Fruit fly (Drosophila melanogaster) whole organism, embryonic: ENCODE measurements around the gene tho2.

Source experiments
- Abd-B ChIP-seq: fragments of 200-800 bp; sonication (Bioruptor generic); optimal IDR thresholded peaks from 2 replicates; lab custom pipeline; 2018; ENCODE audit warnings: missing biosample characterization, mild to moderate bottlenecking, missing genetic modification characterization, moderate library complexity
- Ada2b ChIP-seq: fragments of 200-800 bp; sonication (Bioruptor generic); IDR thresholded peaks from 2 replicates; pipeline ENCODE4 v1.3.6; 2022; ENCODE audit warnings: missing biosample characterization, missing genetic modification characterization
- B-H1 ChIP-seq: fragments of 200-800 bp; sonication (Bioruptor generic); IDR thresholded peaks from 3 replicates; pipeline ENCODE4 v1.3.6; 2022; ENCODE audit warnings: missing biosample characterization, missing genetic modification characterization
- Bgb ChIP-seq: fragments of 200-800 bp; sonication (Bioruptor generic); IDR thresholded peaks from 2 replicates; pipeline ENCODE4 v1.3.6; 2022; ENCODE audit warnings: missing biosample characterization, missing genetic modification characterization; ENCODE audit not compliant: partially characterized antibody
- CG10366 ChIP-seq: fragments of 200-800 bp; sonication (Bioruptor generic); IDR thresholded peaks from 2 replicates; pipeline ENCODE4 v1.3.6; 2022; ENCODE audit warnings: missing biosample characterization, missing genetic modification characterization
- CG12236 ChIP-seq: fragments of 200-800 bp; sonication (Bioruptor generic); optimal IDR thresholded peaks from 2 replicates; lab custom pipeline; 2016; ENCODE audit warnings: missing biosample characterization, missing genetic modification characterization
- CG12744 ChIP-seq: fragments of 200-800 bp; sonication (Bioruptor generic); optimal IDR thresholded peaks from 2 replicates; lab custom pipeline; 2016; ENCODE audit warnings: missing biosample characterization, missing genetic modification characterization
- CG13775 ChIP-seq: fragments of 200-800 bp; sonication (Bioruptor generic); optimal IDR thresholded peaks from 3 replicates; lab custom pipeline; 2017; ENCODE audit warnings: missing biosample characterization, mild to moderate bottlenecking, missing genetic modification characterization
- CG1529 ChIP-seq: fragments of 200-800 bp; sonication (Bioruptor generic); optimal IDR thresholded peaks from 3 replicates; lab custom pipeline; 2018; ENCODE audit warnings: missing biosample characterization, missing genetic modification characterization
- CG17912 ChIP-seq: fragments of 200-800 bp; sonication (Bioruptor generic); optimal IDR thresholded peaks from 2 replicates; lab custom pipeline; 2018; ENCODE audit warnings: missing biosample characterization, mild to moderate bottlenecking, missing genetic modification characterization
- CG18011 ChIP-seq: fragments of 200-800 bp; sonication (Bioruptor generic); optimal IDR thresholded peaks from 2 replicates; lab custom pipeline; 2017; ENCODE audit warnings: missing biosample characterization, missing genetic modification characterization, mild to moderate bottlenecking, moderate library complexity, missing genotype
- CG2678 ChIP-seq: fragments of 200-800 bp; sonication (Bioruptor generic); optimal IDR thresholded peaks from 3 replicates; lab custom pipeline; 2019; ENCODE audit warnings: missing biosample characterization, mild to moderate bottlenecking, missing genetic modification characterization, moderate library complexity
- CG2889 ChIP-seq: fragments of 200-800 bp; sonication (Bioruptor generic); IDR thresholded peaks from 3 replicates; pipeline ENCODE4 v1.3.6; 2022; ENCODE audit warnings: missing biosample characterization, missing genetic modification characterization
- CG3838 ChIP-seq: fragments of 200-800 bp; sonication (Bioruptor generic); optimal IDR thresholded peaks from 3 replicates; lab custom pipeline; 2016; ENCODE audit warnings: missing biosample characterization, missing genetic modification characterization
- CG4360 ChIP-seq: fragments of 200-800 bp; sonication (Bioruptor generic); IDR thresholded peaks from 2 replicates; pipeline ENCODE4 v1.3.6; 2022; ENCODE audit warnings: missing biosample characterization, missing genetic modification characterization
- CG6765 ChIP-seq: fragments of 200-800 bp; sonication (Bioruptor generic); optimal IDR thresholded peaks from 3 replicates; lab custom pipeline; 2017; ENCODE audit warnings: missing biosample characterization, mild to moderate bottlenecking, missing genetic modification characterization
- CG8290 ChIP-seq, 3 experiments: fragments of 200-800 bp; sonication (Bioruptor generic); optimal IDR thresholded peaks; 2 replicates each; lab custom pipeline; 2016 to 2019; ENCODE audit warnings: missing biosample characterization in 3 of 3, missing genetic modification characterization in 3 of 3, mild to moderate bottlenecking in 2 of 3, moderate library complexity in 1 of 3
- CG9609 ChIP-seq: fragments of 200-800 bp; sonication (Bioruptor generic); optimal IDR thresholded peaks from 3 replicates; lab custom pipeline; 2016; ENCODE audit warnings: missing biosample characterization, missing genetic modification characterization
- Dbx ChIP-seq: fragments of 200-800 bp; sonication (Bioruptor generic); IDR thresholded peaks from 3 replicates; pipeline ENCODE4 v1.3.6; 2022; ENCODE audit warnings: missing biosample characterization, missing genetic modification characterization
- Dfd ChIP-seq, 2 experiments: fragments of >200 bp; optimal IDR thresholded peaks; 2 replicates each; lab custom pipeline; 2017; ENCODE audit warnings: missing biosample characterization in 2 of 2, missing genetic modification characterization in 2 of 2
- GATAe ChIP-seq: fragments of 200-800 bp; sonication (Bioruptor generic); conservative IDR thresholded peaks from 2 replicates; pipeline ENCODE4 v1.3.6; 2022; ENCODE audit warnings: missing biosample characterization, missing genetic modification characterization
- NC2β ChIP-seq: fragments of 200-800 bp; sonication (Bioruptor generic); optimal IDR thresholded peaks from 2 replicates; lab custom pipeline; 2016; ENCODE audit warnings: missing biosample characterization, missing genetic modification characterization
- Nf-YA ChIP-seq: fragments of 200-800 bp; sonication (Bioruptor generic); IDR thresholded peaks from 2 replicates; pipeline ENCODE4 v1.3.6; 2022; ENCODE audit warnings: missing biosample characterization, missing genetic modification characterization
- Opbp ChIP-seq: fragments of 200-800 bp; sonication (Bioruptor generic); IDR thresholded peaks from 3 replicates; pipeline ENCODE4 v1.3.6; 2022; ENCODE audit warnings: missing biosample characterization, missing genetic modification characterization; ENCODE audit not compliant: partially characterized antibody
- PHDP ChIP-seq: fragments of 200-800 bp; sonication (Bioruptor generic); optimal IDR thresholded peaks from 3 replicates; lab custom pipeline; 2018; ENCODE audit warnings: missing biosample characterization, mild to moderate bottlenecking, missing genetic modification characterization, moderate library complexity
- Ptx1 ChIP-seq: fragments of 200-800 bp; sonication (Bioruptor generic); IDR thresholded peaks from 2 replicates; pipeline ENCODE4 v1.3.6; 2022; ENCODE audit warnings: missing biosample characterization, missing genetic modification characterization
- Taf1 ChIP-seq: fragments of 200-800 bp; sonication (Bioruptor generic); IDR thresholded peaks from 2 replicates; pipeline ENCODE4 v1.3.6; 2022; ENCODE audit warnings: missing biosample characterization, missing genetic modification characterization
- chm ChIP-seq: fragments of 200-800 bp; sonication (Bioruptor generic); IDR thresholded peaks from 2 replicates; pipeline ENCODE4 v1.3.6; 2022; ENCODE audit warnings: missing biosample characterization, missing genetic modification characterization
- crc ChIP-seq: fragments of 200-800 bp; sonication (Bioruptor generic); optimal IDR thresholded peaks from 2 replicates; lab custom pipeline; 2016; ENCODE audit warnings: missing biosample characterization, missing genetic modification characterization
- crol ChIP-seq: fragments of 200-800 bp; sonication (Bioruptor generic); IDR thresholded peaks from 2 replicates; pipeline ENCODE4 v1.3.6; 2022; ENCODE audit warnings: missing biosample characterization, missing genetic modification characterization
- dm ChIP-seq: fragments of 200-800 bp; sonication (Bioruptor generic); optimal IDR thresholded peaks from 3 replicates; lab custom pipeline; 2016; ENCODE audit warnings: missing biosample characterization, missing genetic modification characterization
- dpn ChIP-seq, 2 experiments: fragments of 200-800 bp; sonication (Bioruptor generic); optimal IDR thresholded peaks; 3 replicates each; lab custom pipeline; 2016; ENCODE audit warnings: missing biosample characterization in 2 of 2, missing genetic modification characterization in 2 of 2
- emc ChIP-seq: fragments of 200-800 bp; sonication (Bioruptor generic); optimal IDR thresholded peaks from 2 replicates; lab custom pipeline; 2016; ENCODE audit warnings: missing biosample characterization, missing genetic modification characterization
- eve ChIP-seq, 2 experiments: fragments of >200 bp; optimal IDR thresholded peaks; 2 replicates each; lab custom pipeline; 2017; ENCODE audit warnings: missing biosample characterization in 2 of 2, missing genetic modification characterization in 2 of 2
- gcm ChIP-seq: fragments of 200-800 bp; sonication (Bioruptor generic); optimal IDR thresholded peaks from 2 replicates; lab custom pipeline; 2019; ENCODE audit warnings: missing biosample characterization, mild to moderate bottlenecking, missing genetic modification characterization, moderate library complexity
- gfzf ChIP-seq: fragments of 200-800 bp; sonication (Bioruptor generic); optimal IDR thresholded peaks from 2 replicates; lab custom pipeline; 2016; ENCODE audit warnings: missing biosample characterization, mild to moderate bottlenecking, missing genetic modification characterization, moderate library complexity
- kni ChIP-seq: fragments of 200-800 bp; sonication (Bioruptor generic); optimal IDR thresholded peaks from 3 replicates; lab custom pipeline; 2017; ENCODE audit warnings: mild to moderate bottlenecking, missing biosample characterization, missing genetic modification reagents, missing genetic modification characterization
- pfk ChIP-seq: fragments of 200-800 bp; sonication (Bioruptor generic); optimal IDR thresholded peaks from 2 replicates; lab custom pipeline; 2018; ENCODE audit warnings: missing biosample characterization, mild to moderate bottlenecking, missing genetic modification characterization, moderate library complexity
- pita ChIP-seq: fragments of 200-800 bp; sonication (Bioruptor generic); optimal IDR thresholded peaks from 2 replicates; lab custom pipeline; 2017; ENCODE audit warnings: missing biosample characterization, mild to moderate bottlenecking, missing genetic modification characterization
- pum ChIP-seq: fragments of 200-800 bp; sonication (Bioruptor generic); optimal IDR thresholded peaks from 2 replicates; lab custom pipeline; 2016; ENCODE audit warnings: missing biosample characterization, missing genetic modification characterization
- ro ChIP-seq: fragments of 200-800 bp; sonication (Bioruptor generic); IDR thresholded peaks from 2 replicates; pipeline ENCODE4 v1.3.6; 2022; ENCODE audit warnings: missing biosample characterization, missing genetic modification characterization
- row ChIP-seq: fragments of 200-800 bp; sonication (Bioruptor generic); IDR thresholded peaks from 3 replicates; pipeline ENCODE4 v1.3.6; 2022; ENCODE audit warnings: missing biosample characterization, missing genetic modification characterization
- sens-2 ChIP-seq: fragments of 200-800 bp; sonication (Bioruptor generic); IDR thresholded peaks from 2 replicates; pipeline ENCODE4 v1.3.6; 2022; ENCODE audit warnings: missing biosample characterization, missing genetic modification characterization
- shn ChIP-seq: fragments of 200-800 bp; sonication (Bioruptor generic); optimal IDR thresholded peaks from 3 replicates; lab custom pipeline; 2016; ENCODE audit warnings: missing biosample characterization, missing genetic modification characterization
- sim ChIP-seq: fragments of 200-800 bp; sonication (Bioruptor generic); IDR thresholded peaks from 2 replicates; pipeline ENCODE4 v1.3.6; 2022; ENCODE audit warnings: missing biosample characterization, missing genetic modification characterization
- sisA ChIP-seq: fragments of 200-800 bp; sonication (Bioruptor generic); IDR thresholded peaks from 2 replicates; pipeline ENCODE4 v1.3.6; 2022; ENCODE audit warnings: missing biosample characterization, missing genetic modification characterization
- slou ChIP-seq: fragments of 200-800 bp; sonication (Bioruptor generic); optimal IDR thresholded peaks from 3 replicates; lab custom pipeline; 2016; ENCODE audit warnings: missing biosample characterization, missing genetic modification characterization
- trh ChIP-seq: fragments of 200-800 bp; sonication (Bioruptor generic); optimal IDR thresholded peaks from 2 replicates; lab custom pipeline; 2016; ENCODE audit warnings: missing biosample characterization, missing genetic modification characterization
- ttk ChIP-seq: fragments of 200-800 bp; sonication (Bioruptor generic); IDR thresholded peaks from 2 replicates; pipeline ENCODE4 v2.1.2; 2022; ENCODE audit warnings: missing biosample characterization, missing genetic modification characterization
- wek ChIP-seq: fragments of 200-800 bp; sonication (Bioruptor generic); optimal IDR thresholded peaks from 3 replicates; lab custom pipeline; 2018; ENCODE audit warnings: missing biosample characterization, mild to moderate bottlenecking, missing genetic modification characterization, moderate library complexity

The tho2 gene

dm6 chr2L:2182735-2183340 is 37.9 kb upstream of the tho2 start (continued):
- 0 out of 2 replicates have a peak, but pooled peaks have one; percentile 10 for TF ChIP-seq Ptx1 (GFP tag; lab: Robert Waterston, UW)
- peak; percentile 81; the same call in 1 of the 2 replicates for TF ChIP-seq chm (GFP tag; lab: Robert Waterston, UW)
- TF ChIP-seq B-H1 (GFP tag; lab: Robert Waterston, UW), result no peak
- TF ChIP-seq CG3838, result no peak
- TF ChIP-seq Bgb (GFP tag; lab: Robert Waterston, UW), result no peak
- no peak for TF ChIP-seq pita (GFP tag; lab: Kevin White, UChicago)
- no peak for TF ChIP-seq gfzf (GFP tag; lab: Kevin White, UChicago)
- TF ChIP-seq CG2678 (tag; lab: Kevin White, UChicago), result peak; percentile 40
- TF ChIP-seq Dbx (GFP tag; lab: Robert Waterston, UW), result no peak
- TF ChIP-seq CG17912 (GFP tag; lab: Kevin White, UChicago), result no peak
- no peak for TF ChIP-seq CG12744 (GFP tag; lab: Kevin White, UChicago)
- TF ChIP-seq Nf-YA (GFP tag; lab: Robert Waterston, UW), result 0 out of 2 replicates have a peak, but pooled peaks have one; percentile 26
- peak; percentile 70 for TF ChIP-seq CG8290 (GFP tag; optimal IDR thresholded peaks at IDR 0.05; lab: Kevin White, UChicago)
- TF ChIP-seq CG8290 (tag; optimal IDR thresholded peaks at IDR 0.05; lab: Kevin White, UChicago), result peak in 1 of 2 experiments; percentile 51
- no peak for TF ChIP-seq CG18011 (GFP tag; lab: Kevin White, UChicago)
- TF ChIP-seq row (GFP tag; lab: Robert Waterston, UW), result peak; percentile 64
- peak; percentile 23 to 52 for TF ChIP-seq dpn (GFP tag; optimal IDR thresholded peaks at IDR 0.05; lab: Kevin White, UChicago)
- TF ChIP-seq sens-2 (GFP tag; lab: Robert Waterston, UW), result peak; percentile 68; the same call in 1 of the 2 replicates
- no peak for TF ChIP-seq GATAe (GFP tag; lab: Robert Waterston, UW)
- no peak for TF ChIP-seq CG2889 (GFP tag; lab: Robert Waterston, UW)
- no peak for TF ChIP-seq ttk (GFP tag; lab: Robert Waterston, UW)
- TF ChIP-seq CG1529 (GFP tag; lab: Kevin White, UChicago), result peak; percentile 47
- peak; percentile 63 for TF ChIP-seq pum (GFP tag; lab: Kevin White, UChicago)
- no peak for TF ChIP-seq Taf1
- peak; percentile 76 for TF ChIP-seq NC2β (GFP tag; lab: Kevin White, UChicago)
- TF ChIP-seq CG4360 (GFP tag; lab: Robert Waterston, UW), result peak; percentile 49
- TF ChIP-seq CG6765 (GFP tag; lab: Kevin White, UChicago), result no peak
- peak; percentile 63 for TF ChIP-seq CG12236 (GFP tag; lab: Kevin White, UChicago)
- TF ChIP-seq wek, result no peak
- no peak for TF ChIP-seq emc
- peak; percentile 34; the same call in 1 of the 2 replicates for TF ChIP-seq ro (GFP tag; lab: Robert Waterston, UW)
- TF ChIP-seq sim (GFP tag; lab: Robert Waterston, UW), result peak; percentile 83
- peak; percentile 18; the same call in 1 of the 2 replicates for TF ChIP-seq Ada2b
- TF ChIP-seq CG13775 (GFP tag; lab: Kevin White, UChicago), result peak; percentile 72
- no peak for TF ChIP-seq pfk (GFP tag; lab: Kevin White, UChicago)
- TF ChIP-seq crc (GFP tag; lab: Kevin White, UChicago), result no peak
- TF ChIP-seq kni (GFP tag; lab: Kevin White, UChicago), result peak; percentile 20
- TF ChIP-seq CG10366 (GFP tag; lab: Robert Waterston, UW), result peak; percentile 23; the same call in 1 of the 2 replicates
- TF ChIP-seq crol (GFP tag; lab: Robert Waterston, UW), result no peak
- TF ChIP-seq Opbp, result no peak
- TF ChIP-seq CG9609 (GFP tag; lab: Kevin White, UChicago), result peak; percentile 54
- TF ChIP-seq shn (GFP tag; lab: Kevin White, UChicago), result peak; percentile 39
- no peak for TF ChIP-seq slou (GFP tag; lab: Kevin White, UChicago)
- no peak for TF ChIP-seq Dfd (GFP tag; optimal IDR thresholded peaks at IDR 0.05; lab: Kevin White, UChicago)
- TF ChIP-seq Abd-B (GFP tag; lab: Kevin White, UChicago), result peak; percentile 9
- TF ChIP-seq PHDP, result no peak
- TF ChIP-seq trh (GFP tag; lab: Kevin White, UChicago), result peak; percentile 44
- peak; percentile 59 for TF ChIP-seq sisA
- TF ChIP-seq dm, result peak; percentile 19
- peak; percentile 75 for TF ChIP-seq gcm (GFP tag; lab: Kevin White, UChicago)
- TF ChIP-seq eve (GFP tag; optimal IDR thresholded peaks at IDR 0.05; lab: Kevin White, UChicago), result peak in 1 of 2 experiments; percentile 59
